Worm (Caenorhabditis elegans) whole organism, L4/young adult: ENCODE results near the gene C44H9.5.

ENCODE experiments used
- W03F9.2 ChIP-seq: fragments of 150-350 bp; optimal IDR thresholded peaks from 2 replicates; lab custom pipeline; 2014; ENCODE audit warnings: missing biosample characterization, missing genetic modification characterization
- him-1 ChIP-seq: sonication (generic microtip); optimal IDR thresholded peaks from 2 replicates; lab custom pipeline; 2016; ENCODE audit warnings: missing genotype, missing genetic modification reagents, missing genetic modification characterization, missing compliant biosample characterization

DNA sequence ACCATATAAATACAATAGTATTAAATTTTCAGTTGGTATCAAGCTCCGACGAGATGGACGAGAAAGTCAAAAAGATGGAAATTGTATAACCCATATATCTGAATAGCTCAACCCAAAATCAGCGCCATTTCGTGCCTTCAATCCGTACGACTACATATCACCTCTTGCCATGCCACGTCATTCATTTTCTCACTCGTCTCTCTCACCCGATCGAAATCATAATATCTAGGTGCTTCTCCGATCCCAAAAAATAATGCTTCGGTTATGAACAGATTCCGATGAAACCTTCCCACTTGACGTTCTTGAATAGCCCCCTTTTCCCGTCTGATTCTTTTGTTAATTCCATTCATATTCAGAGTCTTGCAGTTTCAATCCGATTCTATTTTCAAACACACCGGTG lies 31.7 kb upstream of the C44H9.5 start:
- TF ChIP-seq him-1 (tag; lab: Kevin White, UChicago) (no peak), W03F9.2 (tag; lab: Kevin White, UChicago) (no peak)
